Worm (Caenorhabditis elegans) whole organism, early embryonic: Measurements from ENCODE around the gene srt-32.

Experiments used
- B0310.2 ChIP-seq: sonication (generic microtip); optimal IDR thresholded peaks from 2 replicates; lab custom pipeline; 2016; ENCODE audit warnings: mild to moderate bottlenecking, missing genetic modification characterization, missing compliant biosample characterization
- F13C5.2 ChIP-seq: sonication (generic microtip); optimal IDR thresholded peaks from 2 replicates; lab custom pipeline; 2017; ENCODE audit warnings: mild to moderate bottlenecking, missing genetic modification characterization, inconsistent platforms, missing compliant biosample characterization
- aly-1 ChIP-seq: sonication (generic microtip); optimal IDR thresholded peaks from 2 replicates; lab custom pipeline; 2016; ENCODE audit warnings: missing genetic modification characterization, missing compliant biosample characterization
- ama-1 ChIP-seq: fragments of 150-350 bp; optimal IDR thresholded peaks from 2 replicates; lab custom pipeline; 2014
- ceh-13 ChIP-seq: fragments of 200-800 bp; sonication (Bioruptor generic); optimal IDR thresholded peaks from 2 replicates; lab custom pipeline; 2018; ENCODE audit warnings: mild to moderate bottlenecking, missing genetic modification characterization, missing compliant biosample characterization
- ceh-36 ChIP-seq: sonication (generic microtip); optimal IDR thresholded peaks from 2 replicates; lab custom pipeline; 2016; ENCODE audit warnings: missing genetic modification characterization, inconsistent platforms, missing compliant biosample characterization
- ets-7 ChIP-seq: sonication (generic microtip); optimal IDR thresholded peaks from 2 replicates; lab custom pipeline; 2016; ENCODE audit warnings: missing genotype, missing genetic modification characterization, missing compliant biosample characterization
- flt-1 ChIP-seq: fragments of 200-800 bp; sonication (Bioruptor generic); IDR thresholded peaks from 2 replicates; pipeline ENCODE4 v1.3.6; 2022; ENCODE audit warnings: missing genetic modification characterization, missing compliant biosample characterization
- hmbx-1 ChIP-seq: sonication (generic microtip); optimal IDR thresholded peaks from 2 replicates; lab custom pipeline; 2016; ENCODE audit warnings: mild to moderate bottlenecking, missing genetic modification characterization, missing compliant biosample characterization
- hmg-4 ChIP-seq: fragments of 200-800 bp; sonication (Bioruptor generic); optimal IDR thresholded peaks from 2 replicates; lab custom pipeline; 2018; ENCODE audit warnings: mild to moderate bottlenecking, missing genetic modification characterization, missing compliant biosample characterization
- hnd-1 ChIP-seq: sonication (generic microtip); optimal IDR thresholded peaks from 2 replicates; lab custom pipeline; 2016; ENCODE audit warnings: missing genetic modification characterization, missing compliant biosample characterization
- pes-1 ChIP-seq: fragments of 200-800 bp; sonication (Bioruptor generic); IDR thresholded peaks from 2 replicates; pipeline ENCODE4 v1.3.6; 2022; ENCODE audit warnings: missing genetic modification reagents, missing genetic modification characterization, missing compliant biosample characterization
- scrt-1 ChIP-seq: fragments of 200-800 bp; sonication (Bioruptor generic); IDR thresholded peaks from 2 replicates; pipeline ENCODE4 v1.3.6; 2022; ENCODE audit warnings: missing genetic modification characterization, missing compliant biosample characterization
- sea-1 ChIP-seq: fragments of 200-800 bp; sonication (Bioruptor generic); conservative IDR thresholded peaks from 2 replicates; pipeline ENCODE4 v1.3.6; 2022; ENCODE audit warnings: missing genetic modification characterization, missing compliant biosample characterization
- tbx-11 ChIP-seq: fragments of 200-800 bp; sonication (Bioruptor generic); IDR thresholded peaks from 2 replicates; pipeline ENCODE4 v1.3.6; 2022; ENCODE audit warnings: missing genetic modification characterization, missing compliant biosample characterization
- tbx-37 ChIP-seq: fragments of 200-800 bp; sonication (Bioruptor generic); conservative IDR thresholded peaks from 2 replicates; pipeline ENCODE4 v1.3.6; 2022; ENCODE audit warnings: missing genetic modification reagents, missing genetic modification characterization, missing compliant biosample characterization
- tra-4 ChIP-seq: sonication (generic microtip); optimal IDR thresholded peaks from 2 replicates; lab custom pipeline; 2017; ENCODE audit warnings: missing genetic modification characterization, missing compliant biosample characterization

srt-32 gene

DNA sequence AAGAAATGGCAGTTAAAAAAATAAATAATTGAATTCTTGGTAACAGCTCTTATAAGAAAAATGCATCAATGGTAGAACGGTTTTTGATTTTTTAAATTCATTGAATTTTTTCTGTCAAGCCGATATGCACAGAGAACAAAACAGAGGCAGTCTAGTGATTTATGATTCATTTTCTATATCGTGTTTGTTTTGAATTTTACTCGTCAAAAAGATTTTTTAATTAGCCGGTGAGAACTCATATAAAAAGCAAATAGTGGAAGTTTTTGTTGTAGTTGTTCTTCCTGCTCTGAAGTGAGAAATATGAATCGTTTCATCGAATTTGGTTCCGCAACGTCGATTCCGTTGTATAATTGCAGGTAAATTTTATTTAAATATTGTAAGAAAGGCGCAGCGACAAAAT is at the start of gene srt-32:
Gene srt-32, plus strand, starts transcription at position 301 of the 400 bp plus-strand sequence.
- TF ChIP-seq B0310.2 (tag; lab: Kevin White, UChicago): no peak
- TF ChIP-seq F13C5.2 (tag; lab: Kevin White, UChicago): no peak
- no peak for TF ChIP-seq hnd-1 (tag; lab: Kevin White, UChicago)
- no peak for TF ChIP-seq ets-7 (tag; lab: Kevin White, UChicago)
- TF ChIP-seq ceh-36 (tag; lab: Kevin White, UChicago): no peak
- no peak for TF ChIP-seq tra-4 (tag; lab: Kevin White, UChicago)
- TF ChIP-seq ama-1 (lab: Kevin White, UChicago): no peak
- no peak for TF ChIP-seq ceh-13 (GFP tag; lab: Kevin White, UChicago)
- no peak for TF ChIP-seq sea-1

DNA sequence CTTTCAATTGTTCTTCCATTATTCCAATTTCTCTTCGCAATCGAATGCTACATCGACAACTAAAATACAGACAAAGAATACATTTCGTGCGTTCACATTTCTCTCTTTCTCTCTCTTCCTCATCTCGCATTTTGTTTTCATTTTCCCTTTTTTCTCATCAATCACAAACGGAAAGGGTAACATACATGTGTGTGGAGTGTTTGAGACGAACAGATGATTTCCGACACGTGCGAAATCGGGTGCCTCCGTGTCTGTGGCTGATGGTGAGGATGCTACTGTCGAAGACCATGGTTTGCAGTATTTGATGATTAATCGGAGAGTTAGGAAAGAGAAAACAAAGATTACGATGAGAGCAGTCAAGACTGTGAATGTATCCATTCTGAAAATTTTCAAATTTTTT is 48.7 kb upstream of the srt-32 start, which contains the start of gene R02D5.9:
Gene R02D5.9, minus strand, starts transcription at position 378 of the 400 bp plus-strand sequence.
- TF ChIP-seq hmg-4 (GFP tag; lab: Kevin White, UChicago): no peak
- TF ChIP-seq ets-7 (tag; lab: Kevin White, UChicago): no peak
- TF ChIP-seq ceh-36 (tag; lab: Kevin White, UChicago): no peak
- no peak for TF ChIP-seq hnd-1 (tag; lab: Kevin White, UChicago)
- TF ChIP-seq ceh-13 (GFP tag; lab: Kevin White, UChicago): no peak
- TF ChIP-seq flt-1 (GFP tag; lab: Robert Waterston, UW): no peak

DNA sequence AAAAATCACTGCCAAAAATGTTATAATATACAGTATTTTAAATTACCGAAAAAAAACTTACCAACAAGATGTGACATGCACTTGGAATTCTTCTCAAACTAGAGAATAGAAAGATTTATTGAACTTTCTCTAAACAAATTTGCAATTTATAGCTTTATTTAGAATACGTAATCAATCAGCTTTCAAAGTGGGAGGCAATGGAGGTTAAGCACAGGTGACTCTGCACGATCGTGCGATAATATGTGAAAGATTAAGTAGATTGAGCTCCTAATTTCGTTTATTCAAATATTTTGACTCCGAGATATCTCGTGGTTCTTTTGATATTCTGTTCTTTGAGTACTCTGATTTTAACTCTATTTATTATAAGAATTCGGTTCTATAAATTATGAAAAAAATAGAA is 41.4 kb upstream of the srt-32 start, which contains the start of gene R02D5.6:
Gene R02D5.6, minus strand, starts transcription at position 101 of the 400 bp plus-strand sequence.
- TF ChIP-seq tra-4 (tag; lab: Kevin White, UChicago): no peak
- no peak for TF ChIP-seq sea-1
- TF ChIP-seq F13C5.2 (tag; lab: Kevin White, UChicago): no peak
- no peak for TF ChIP-seq aly-1 (tag; lab: Kevin White, UChicago)

DNA sequence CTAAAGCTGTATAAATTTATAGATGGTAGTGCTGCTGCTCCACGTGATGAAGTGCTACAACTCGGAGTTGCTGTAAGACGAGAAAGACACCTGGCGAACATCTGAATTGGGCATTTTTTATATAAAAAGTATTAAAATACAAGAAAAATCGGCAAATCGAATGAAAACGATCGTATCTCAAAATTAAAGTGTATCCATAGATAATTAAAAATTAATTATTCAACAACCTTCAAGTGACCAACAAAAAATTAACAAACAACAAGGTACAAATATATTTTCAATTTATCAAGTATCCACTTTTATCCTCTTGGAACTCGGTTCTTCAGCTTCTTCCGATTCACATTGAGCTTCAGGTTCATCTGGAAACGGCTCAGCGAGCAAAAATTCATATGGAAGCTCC is 40.1 kb upstream of the srt-32 start, which contains the start of gene R02D5.8:
Gene R02D5.8, minus strand, starts transcription at position 101 of the 400 bp plus-strand sequence.
- TF ChIP-seq hnd-1 (tag; lab: Kevin White, UChicago): no peak
- no peak for TF ChIP-seq hmg-4 (GFP tag; lab: Kevin White, UChicago)
- TF ChIP-seq B0310.2 (tag; lab: Kevin White, UChicago): no peak
- TF ChIP-seq scrt-1 (GFP tag; lab: Robert Waterston, UW): no peak
- TF ChIP-seq tbx-37: no peak
- no peak for TF ChIP-seq F13C5.2 (tag; lab: Kevin White, UChicago)
- no peak for TF ChIP-seq tra-4 (tag; lab: Kevin White, UChicago)
- no peak for TF ChIP-seq ceh-13 (GFP tag; lab: Kevin White, UChicago)
- no peak for TF ChIP-seq ama-1 (lab: Kevin White, UChicago)
- no peak for TF ChIP-seq hmbx-1
- no peak for TF ChIP-seq ets-7 (tag; lab: Kevin White, UChicago)
- no peak for TF ChIP-seq aly-1 (tag; lab: Kevin White, UChicago)
- TF ChIP-seq ceh-36 (tag; lab: Kevin White, UChicago): no peak
- TF ChIP-seq tbx-11 (GFP tag; lab: Robert Waterston, UW): no peak
- no peak for TF ChIP-seq sea-1

DNA sequence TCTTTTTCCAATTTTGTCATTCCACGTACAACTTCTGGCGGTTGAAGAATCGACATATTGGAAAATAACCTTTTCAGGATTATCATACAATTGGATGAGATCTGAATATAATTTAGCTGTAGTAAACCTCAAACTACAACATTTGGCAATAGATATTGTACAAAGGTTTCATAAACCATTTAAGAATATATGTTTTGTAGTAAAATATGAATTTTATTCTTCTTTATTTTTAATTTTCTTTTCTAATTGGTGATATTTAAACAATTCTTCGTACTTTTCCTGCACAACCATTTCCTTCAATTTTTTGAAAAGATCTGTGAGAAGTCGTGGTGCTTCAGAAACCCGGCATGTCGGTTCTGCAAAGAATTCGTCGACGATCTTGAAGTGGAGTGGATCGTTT is 38.4 kb upstream of the srt-32 start, which contains the start of gene C53A5.17:
Gene C53A5.17, minus strand, starts transcription at position 101 of the 400 bp plus-strand sequence.
- TF ChIP-seq ceh-36 (tag; lab: Kevin White, UChicago): no peak
- no peak for TF ChIP-seq ceh-13 (GFP tag; lab: Kevin White, UChicago)
- TF ChIP-seq aly-1 (tag; lab: Kevin White, UChicago): no peak
- TF ChIP-seq sea-1: no peak
- TF ChIP-seq scrt-1 (GFP tag; lab: Robert Waterston, UW): no peak
- TF ChIP-seq tbx-11 (GFP tag; lab: Robert Waterston, UW): no peak
- no peak for TF ChIP-seq hmbx-1
- TF ChIP-seq tbx-37: no peak
- no peak for TF ChIP-seq pes-1 (GFP tag; lab: Robert Waterston, UW)
- no peak for TF ChIP-seq B0310.2 (tag; lab: Kevin White, UChicago)
- TF ChIP-seq flt-1 (GFP tag; lab: Robert Waterston, UW): no peak
- TF ChIP-seq F13C5.2 (tag; lab: Kevin White, UChicago): no peak
- no peak for TF ChIP-seq ama-1 (lab: Kevin White, UChicago)
- TF ChIP-seq hmg-4 (GFP tag; lab: Kevin White, UChicago): no peak
- no peak for TF ChIP-seq hnd-1 (tag; lab: Kevin White, UChicago)
- TF ChIP-seq tra-4 (tag; lab: Kevin White, UChicago): no peak
- no peak for TF ChIP-seq ets-7 (tag; lab: Kevin White, UChicago)

DNA sequence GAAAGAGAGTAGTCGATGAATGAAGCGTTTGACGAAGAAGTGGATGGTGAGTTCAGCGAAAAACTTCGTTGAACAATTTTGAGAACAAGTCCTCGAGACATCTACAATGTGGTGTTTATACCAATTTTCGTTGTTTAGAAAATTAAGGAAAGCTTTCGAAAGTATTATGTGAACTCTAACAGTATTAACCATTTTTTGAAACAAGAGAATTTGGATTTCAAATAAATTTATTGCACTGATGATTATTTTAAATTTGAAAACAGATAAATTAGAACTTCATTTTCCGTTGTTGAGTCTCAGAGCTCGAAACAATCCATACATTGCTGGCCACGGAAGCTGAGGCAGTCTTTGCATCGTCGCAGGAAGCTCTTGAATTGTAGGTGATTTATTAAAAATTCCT is 36.9 kb upstream of the srt-32 start, which contains the start of gene C53A5.16:
Gene C53A5.16, minus strand, starts transcription at position 101 of the 400 bp plus-strand sequence.
- TF ChIP-seq tbx-11 (GFP tag; lab: Robert Waterston, UW) (no peak), hnd-1 (tag; lab: Kevin White, UChicago) (no peak), hmbx-1 (no peak), sea-1 (no peak), aly-1 (tag; lab: Kevin White, UChicago) (no peak), tbx-37 (no peak), ets-7 (tag; lab: Kevin White, UChicago) (no peak), tra-4 (tag; lab: Kevin White, UChicago) (no peak), ceh-13 (GFP tag; lab: Kevin White, UChicago) (no peak), ceh-36 (tag; lab: Kevin White, UChicago) (no peak), scrt-1 (GFP tag; lab: Robert Waterston, UW) (no peak), ama-1 (lab: Kevin White, UChicago) (no peak), hmg-4 (GFP tag; lab: Kevin White, UChicago) (no peak), flt-1 (GFP tag; lab: Robert Waterston, UW) (no peak), pes-1 (GFP tag; lab: Robert Waterston, UW) (no peak), B0310.2 (tag; lab: Kevin White, UChicago) (no peak), F13C5.2 (tag; lab: Kevin White, UChicago) (no peak)

DNA sequence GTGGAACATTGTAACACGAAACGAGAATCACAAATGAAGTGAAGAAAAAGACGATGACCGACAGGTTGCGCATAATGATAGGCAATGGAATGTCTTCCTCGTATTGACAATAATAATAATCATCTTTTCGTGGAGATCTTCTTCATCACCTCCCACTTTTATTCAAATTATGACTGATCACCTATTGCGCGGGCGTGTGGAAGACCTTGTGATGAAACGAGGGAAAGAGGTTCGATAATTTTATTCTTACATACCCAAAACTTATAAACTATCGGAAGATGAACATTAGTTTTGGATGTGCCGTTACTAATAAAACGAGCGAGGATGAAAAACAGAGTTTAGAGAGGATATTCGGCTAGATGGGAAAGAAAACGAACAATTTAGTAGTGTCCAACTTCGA is 36.3 kb upstream of the srt-32 start, which contains the start of gene C53A5.2:
Gene C53A5.2, minus strand, starts transcription at position 101 of the 400 bp plus-strand sequence.
- TF ChIP-seq tra-4 (tag; lab: Kevin White, UChicago) (no peak), sea-1 (no peak), B0310.2 (tag; lab: Kevin White, UChicago) (no peak), ets-7 (tag; lab: Kevin White, UChicago) (no peak), hmbx-1 (no peak), hnd-1 (tag; lab: Kevin White, UChicago) (no peak), ama-1 (lab: Kevin White, UChicago) (no peak), tbx-11 (GFP tag; lab: Robert Waterston, UW) (no peak), hmg-4 (GFP tag; lab: Kevin White, UChicago) (no peak), scrt-1 (GFP tag; lab: Robert Waterston, UW) (no peak), ceh-13 (GFP tag; lab: Kevin White, UChicago) (no peak), pes-1 (GFP tag; lab: Robert Waterston, UW) (no peak), flt-1 (GFP tag; lab: Robert Waterston, UW) (no peak), tbx-37 (no peak), F13C5.2 (tag; lab: Kevin White, UChicago) (no peak), ceh-36 (tag; lab: Kevin White, UChicago) (no peak), aly-1 (tag; lab: Kevin White, UChicago) (no peak)
